Worm (Caenorhabditis elegans) whole organism, L4 larva: ENCODE data around the gene T09E8.4.

Source experiments
- mdl-1 ChIP-seq, 2 experiments: fragments of 150-350 bp in 1 of 2; sonication (generic microtip) in 1 of 2; optimal IDR thresholded peaks; 2 replicates each; lab custom pipeline; 2014 to 2017; ENCODE audit warnings: missing biosample characterization in 2 of 2, missing genetic modification characterization in 2 of 2
- snpc-1.2 ChIP-seq: fragments of 200-800 bp; sonication (Bioruptor generic); IDR thresholded peaks from 2 replicates; pipeline ENCODE4 v1.3.6; 2022; ENCODE audit warnings: missing genetic modification reagents, missing genetic modification characterization, missing compliant biosample characterization
- snpc-4 ChIP-seq: fragments of 150-350 bp; optimal IDR thresholded peaks from 2 replicates; lab custom pipeline; 2014; ENCODE audit warnings: missing biosample characterization, missing genetic modification characterization
- zfp-2 ChIP-seq: sonication (generic microtip); optimal IDR thresholded peaks from 2 replicates; lab custom pipeline; 2016; ENCODE audit warnings: mild to moderate bottlenecking, missing genetic modification characterization, missing compliant biosample characterization

- TF ChIP-seq mdl-1 (tag; optimal IDR thresholded peaks at IDR 0.05; lab: Kevin White, UChicago), result no peak
- TF ChIP-seq snpc-4, result no peak
- TF ChIP-seq zfp-2 (tag; lab: Kevin White, UChicago), result no peak
- TF ChIP-seq snpc-1.2 (GFP tag; lab: Robert Waterston, UW), result no peak
Observed at ce11 chrV:13157073-13157472, 27.0 kb downstream of the T09E8.4 start.
